Worm (Caenorhabditis elegans) whole organism, L4/young adult: ENCODE measurements around the gene C36C5.14.

Source experiments
- dao-5 ChIP-seq: sonication (generic microtip); optimal IDR thresholded peaks from 2 replicates; lab custom pipeline; 2016; ENCODE audit warnings: missing genotype, missing genetic modification characterization, moderate library complexity, missing compliant biosample characterization
- him-1 ChIP-seq: sonication (generic microtip); optimal IDR thresholded peaks from 2 replicates; lab custom pipeline; 2016; ENCODE audit warnings: missing genotype, missing genetic modification reagents, missing genetic modification characterization, missing compliant biosample characterization

DNA sequence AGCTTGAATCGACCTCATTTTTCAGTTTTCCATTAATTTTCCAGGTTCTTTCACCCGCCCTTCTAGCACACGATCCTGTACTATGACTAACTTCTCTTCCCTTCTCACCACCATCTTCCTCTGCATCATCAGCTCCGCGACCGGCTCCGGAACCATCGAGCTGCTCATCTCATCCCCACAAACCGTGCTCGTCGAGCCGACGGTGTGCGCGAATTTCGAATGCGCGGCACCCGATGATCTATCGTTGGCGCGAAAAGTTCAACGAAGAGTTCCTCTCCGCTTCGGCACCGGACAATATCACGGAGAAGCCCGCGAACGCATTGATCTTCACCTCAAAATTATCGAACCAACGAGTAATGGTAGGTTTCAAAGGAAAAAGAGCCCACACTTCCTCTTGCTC, 44.8 kb upstream of the C36C5.14 start, which contains the start of gene apx-1:
- no peak for TF ChIP-seq dao-5
- TF ChIP-seq him-1 (tag; lab: Kevin White, UChicago) = no peak
